Fruit fly (Drosophila melanogaster) whole organism, adult: ENCODE measurements around the gene CG10864.
A peak's percentile ranks its signal among the peaks of the same experiment; 100 is the strongest.

Experiments
- CG11617 ChIP-seq: fragments of 200-800 bp; sonication (Bioruptor generic); optimal IDR thresholded peaks from 2 replicates; lab custom pipeline; 2017; ENCODE audit warnings: mild to moderate bottlenecking, missing biosample characterization, missing genetic modification reagents, missing genetic modification characterization
- CG12768 ChIP-seq: fragments of 200-800 bp; sonication (Bioruptor generic); optimal IDR thresholded peaks from 2 replicates; lab custom pipeline; 2017; ENCODE audit warnings: missing biosample characterization, missing genetic modification characterization, mild to moderate bottlenecking, moderate library complexity, missing genetic modification reagents
- CG14711 ChIP-seq: fragments of 200-800 bp; sonication (Bioruptor generic); optimal IDR thresholded peaks from 2 replicates; lab custom pipeline; 2018; ENCODE audit warnings: missing biosample characterization, mild to moderate bottlenecking, missing genetic modification characterization, moderate library complexity
- CG1620 ChIP-seq: fragments of 200-800 bp; sonication (Bioruptor generic); optimal IDR thresholded peaks from 2 replicates; lab custom pipeline; 2016; ENCODE audit warnings: missing biosample characterization, missing genetic modification characterization
- CG33017 ChIP-seq: fragments of 200-800 bp; sonication (Bioruptor generic); optimal IDR thresholded peaks from 2 replicates; lab custom pipeline; 2018; ENCODE audit warnings: missing biosample characterization, mild to moderate bottlenecking, missing genetic modification characterization, moderate library complexity
- CG5204 ChIP-seq: fragments of 200-800 bp; sonication (Bioruptor generic); optimal IDR thresholded peaks from 2 replicates; lab custom pipeline; 2016; ENCODE audit warnings: missing biosample characterization, missing genetic modification characterization
- CG7045 ChIP-seq: fragments of 200-800 bp; sonication (Bioruptor generic); optimal IDR thresholded peaks from 2 replicates; lab custom pipeline; 2017; ENCODE audit warnings: missing biosample characterization, mild to moderate bottlenecking, missing genetic modification characterization
- CG7101 ChIP-seq: fragments of 200-800 bp; sonication (Bioruptor generic); optimal IDR thresholded peaks from 2 replicates; lab custom pipeline; 2018; ENCODE audit warnings: missing biosample characterization, mild to moderate bottlenecking, missing genetic modification characterization, moderate library complexity
- Clk ChIP-seq: fragments of 200-800 bp; sonication (Bioruptor generic); optimal IDR thresholded peaks from 2 replicates; lab custom pipeline; 2017; ENCODE audit warnings: missing biosample characterization, missing genetic modification characterization
- Crg-1 ChIP-seq: fragments of 200-800 bp; sonication (Bioruptor generic); optimal IDR thresholded peaks from 2 replicates; lab custom pipeline; 2016; ENCODE audit warnings: missing biosample characterization, missing genetic modification characterization
- Hr96 ChIP-seq: fragments of 200-800 bp; sonication (Bioruptor generic); optimal IDR thresholded peaks from 2 replicates; lab custom pipeline; 2016; ENCODE audit warnings: missing biosample characterization, missing genetic modification characterization
- Mnt ChIP-seq: fragments of 200-800 bp; sonication (Bioruptor generic); optimal IDR thresholded peaks from 2 replicates; lab custom pipeline; 2016; ENCODE audit warnings: missing biosample characterization, mild to moderate bottlenecking, missing genetic modification characterization
- bab1 ChIP-seq: fragments of 200-800 bp; sonication (Bioruptor generic); optimal IDR thresholded peaks from 3 replicates; lab custom pipeline; 2019; ENCODE audit warnings: missing biosample characterization, mild to moderate bottlenecking, missing genetic modification characterization, moderate library complexity
- cic ChIP-seq: fragments of 200-800 bp; sonication (Bioruptor generic); optimal IDR thresholded peaks from 2 replicates; lab custom pipeline; 2017; ENCODE audit warnings: missing biosample characterization, mild to moderate bottlenecking, missing genetic modification characterization, moderate library complexity
- cnc ChIP-seq, 2 experiments: fragments of >200 bp; optimal IDR thresholded peaks; 2 replicates each; lab custom pipeline; 2017
- kay ChIP-seq: fragments of 200-800 bp; sonication (Bioruptor generic); peaks from one replicate; lab custom pipeline; 2016; ENCODE audit warnings: missing biosample characterization, missing genetic modification characterization, borderline replicate concordance
- ovo ChIP-seq: fragments of 200-800 bp; sonication (Bioruptor generic); optimal IDR thresholded peaks from 2 replicates; lab custom pipeline; 2016; ENCODE audit warnings: missing biosample characterization, missing genetic modification characterization
- pad ChIP-seq: fragments of 200-800 bp; sonication (Bioruptor generic); optimal IDR thresholded peaks from 3 replicates; lab custom pipeline; 2017; ENCODE audit warnings: missing biosample characterization, missing genetic modification characterization, mild to moderate bottlenecking, moderate library complexity, missing genetic modification reagents
- tj ChIP-seq: fragments of 200-800 bp; sonication (Bioruptor generic); optimal IDR thresholded peaks from 3 replicates; lab custom pipeline; 2017; ENCODE audit warnings: missing biosample characterization, mild to moderate bottlenecking, missing genetic modification characterization, moderate library complexity
- toe ChIP-seq: fragments of 200-800 bp; sonication (Bioruptor generic); optimal IDR thresholded peaks from 2 replicates; lab custom pipeline; 2016; ENCODE audit warnings: missing biosample characterization, missing genetic modification characterization

The CG10864 gene

dm6 chr3R:18448059-18448979 lies 36.9 kb upstream of the CG10864 start:
- TF ChIP-seq pad (GFP tag; lab: Kevin White, UChicago) = peak; percentile 8
- TF ChIP-seq CG5204 (GFP tag; lab: Kevin White, UChicago) = no peak
- no peak for TF ChIP-seq CG33017
- no peak for TF ChIP-seq toe (GFP tag; lab: Kevin White, UChicago)
- TF ChIP-seq tj (GFP tag; lab: Kevin White, UChicago) = peak; percentile 82
- peak; percentile 5 for TF ChIP-seq CG12768 (GFP tag; lab: Kevin White, UChicago)
- TF ChIP-seq CG11617 (GFP tag; lab: Kevin White, UChicago) = no peak
- TF ChIP-seq cic = no peak
- TF ChIP-seq CG7045 (GFP tag; lab: Kevin White, UChicago) = no peak
- TF ChIP-seq CG1620 (GFP tag; lab: Kevin White, UChicago) = no peak
- TF ChIP-seq CG7101 (tag; lab: Kevin White, UChicago) = peak; percentile 57
- TF ChIP-seq Mnt (GFP tag; lab: Kevin White, UChicago) = no peak
- no peak for TF ChIP-seq Crg-1 (GFP tag; lab: Kevin White, UChicago)
- no peak for TF ChIP-seq ovo (GFP tag; lab: Kevin White, UChicago)
- TF ChIP-seq cnc (optimal IDR thresholded peaks at IDR 0.05; lab: Kevin White, UChicago) = no peak
- no peak for TF ChIP-seq Hr96 (GFP tag; lab: Kevin White, UChicago)
- no peak for TF ChIP-seq Clk (GFP tag; lab: Kevin White, UChicago)
- TF ChIP-seq kay (GFP tag; lab: Kevin White, UChicago) = peak; percentile 72
- no peak for TF ChIP-seq bab1
- peak; percentile 4 for TF ChIP-seq CG14711 (tag; lab: Kevin White, UChicago)

DNA sequence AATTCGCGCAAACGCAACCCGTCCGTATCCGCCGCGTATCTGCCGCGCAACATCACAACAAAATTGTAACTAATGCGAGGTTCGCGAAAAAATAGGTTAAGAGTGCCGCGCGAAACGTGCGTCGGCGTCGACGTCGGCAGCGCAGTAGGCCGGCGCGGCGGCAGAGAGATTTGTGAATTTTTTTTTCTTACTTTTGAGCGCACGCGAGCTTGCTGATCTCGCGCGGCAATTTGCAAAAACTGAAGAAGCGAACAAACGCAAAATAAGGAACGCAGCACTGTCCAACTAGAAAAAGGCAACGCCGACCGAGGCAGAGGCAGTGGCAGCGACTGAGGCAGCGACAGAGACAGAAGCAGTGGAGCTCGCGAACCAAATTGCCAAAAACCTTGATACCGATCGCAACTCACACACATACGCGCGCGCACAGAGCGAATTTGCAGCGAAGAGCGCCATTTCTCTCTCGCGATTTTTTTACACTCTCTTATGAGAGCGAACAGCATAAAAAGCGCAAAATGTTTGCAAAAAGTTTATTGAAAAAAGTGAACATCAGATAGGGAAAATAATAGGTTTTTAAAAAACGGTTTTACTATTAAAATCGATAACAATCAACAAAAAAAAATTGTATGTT lies 35.8 kb upstream of the CG10864 start:
- TF ChIP-seq CG7045 (GFP tag; lab: Kevin White, UChicago) = no peak
- no peak for TF ChIP-seq cnc (optimal IDR thresholded peaks at IDR 0.05; lab: Kevin White, UChicago)
- TF ChIP-seq CG33017 = no peak
- TF ChIP-seq Clk (GFP tag; lab: Kevin White, UChicago) = no peak
- TF ChIP-seq bab1 = no peak
- TF ChIP-seq tj (GFP tag; lab: Kevin White, UChicago) = peak; percentile 41
- TF ChIP-seq Hr96 (GFP tag; lab: Kevin White, UChicago) = no peak
- no peak for TF ChIP-seq cic
- no peak for TF ChIP-seq CG1620 (GFP tag; lab: Kevin White, UChicago)

dm6 chr3R:18445148-18445843 lies 33.9 kb upstream of the CG10864 start:
- peak; percentile 89 for TF ChIP-seq kay (GFP tag; lab: Kevin White, UChicago)
- no peak for TF ChIP-seq pad (GFP tag; lab: Kevin White, UChicago)
- no peak for TF ChIP-seq cnc (optimal IDR thresholded peaks at IDR 0.05; lab: Kevin White, UChicago)

dm6 chr3R:18443232-18443631 lies 31.8 kb upstream of the CG10864 start:
- no peak for TF ChIP-seq CG7045 (GFP tag; lab: Kevin White, UChicago)
- TF ChIP-seq toe (GFP tag; lab: Kevin White, UChicago) = no peak
- no peak for TF ChIP-seq Clk (GFP tag; lab: Kevin White, UChicago)
- no peak for TF ChIP-seq pad (GFP tag; lab: Kevin White, UChicago)
- no peak for TF ChIP-seq Mnt (GFP tag; lab: Kevin White, UChicago)
- TF ChIP-seq Hr96 (GFP tag; lab: Kevin White, UChicago) = no peak

- TF ChIP-seq CG5204 (GFP tag; lab: Kevin White, UChicago) = no peak
- TF ChIP-seq CG7045 (GFP tag; lab: Kevin White, UChicago) = no peak
- TF ChIP-seq toe (GFP tag; lab: Kevin White, UChicago) = peak; percentile 27
- peak; percentile 24 for TF ChIP-seq Mnt (GFP tag; lab: Kevin White, UChicago)
- TF ChIP-seq CG7101 (tag; lab: Kevin White, UChicago) = peak; percentile 7
- peak; percentile 15 for TF ChIP-seq pad (GFP tag; lab: Kevin White, UChicago)
- TF ChIP-seq Hr96 (GFP tag; lab: Kevin White, UChicago) = peak; percentile 45
- peak; percentile 13 for TF ChIP-seq CG1620 (GFP tag; lab: Kevin White, UChicago)
- peak; percentile 42 for TF ChIP-seq ovo (GFP tag; lab: Kevin White, UChicago)
- TF ChIP-seq cic = peak; percentile 59
Measured at dm6 chr3R:18438827-18439717, 27.6 kb upstream of the CG10864 start.
